Fruit fly (Drosophila melanogaster): ENCODE results near the gene CG43394.

Gene CG43394

dm6 chr2L:8130729-8131128 lies 14.8 kb upstream of the CG43394 start:
- TF ChIP-seq CG4318 (GFP tag; optimal IDR thresholded peaks at IDR 0.05) (no peak), Blimp-1 (GFP tag; optimal IDR thresholded peaks at IDR 0.05) (no peak), CG3032 (tag; optimal IDR thresholded peaks at IDR 0.05) (no peak), CG11902 (GFP tag; optimal IDR thresholded peaks at IDR 0.05) (no peak), Eip93F (GFP tag; optimal IDR thresholded peaks at IDR 0.05) (no peak), CG6163 (GFP tag; IDR thresholded peaks at IDR 0.05) (no peak), CG15336 (GFP tag; IDR thresholded peaks at IDR 0.05) (no peak), CG7368 (GFP tag; optimal IDR thresholded peaks at IDR 0.05) (no peak), OdsH (GFP tag; optimal IDR thresholded peaks at IDR 0.05) (no peak), fkh (GFP tag; optimal IDR thresholded peaks at IDR 0.05) (no peak), CG8319 (GFP tag; optimal IDR thresholded peaks at IDR 0.05) (no peak), CG6854 (GFP tag; optimal IDR thresholded peaks at IDR 0.05) (no peak), pdm3 (GFP tag; optimal IDR thresholded peaks at IDR 0.05) (no peak), CG6276 (GFP tag; optimal IDR thresholded peaks at IDR 0.05) (no peak), fd85E (GFP tag; optimal IDR thresholded peaks at IDR 0.05) (no peak), Hr39 (GFP tag; optimal IDR thresholded peaks at IDR 0.05) (no peak), ss (GFP tag; optimal IDR thresholded peaks at IDR 0.05) (no peak), Gug (GFP tag; IDR thresholded peaks at IDR 0.05) (no peak), CG11762 (GFP tag; optimal IDR thresholded peaks at IDR 0.05; ENCODE audit: insufficient read depth) (no peak)

dm6 chr2L:8133772-8134386 lies 11.7 kb upstream of the CG43394 start:
- TF ChIP-seq CG4318 (GFP tag; optimal IDR thresholded peaks at IDR 0.05) (no peak), CG32006 (GFP tag; optimal IDR thresholded peaks at IDR 0.05) (no peak), svp (GFP tag) (no peak), CG8319 (GFP tag; optimal IDR thresholded peaks at IDR 0.05) (no peak), CG9139 (GFP tag; optimal IDR thresholded peaks at IDR 0.05) (no peak), CG16779 (tag; optimal IDR thresholded peaks at IDR 0.05) (no peak), CG11762 (GFP tag; optimal IDR thresholded peaks at IDR 0.05; ENCODE audit: insufficient read depth) (no peak), salr (GFP tag; optimal IDR thresholded peaks at IDR 0.05) (no peak), spab (GFP tag; optimal IDR thresholded peaks at IDR 0.05) (no peak), CG6792 (GFP tag; optimal IDR thresholded peaks at IDR 0.05) (no peak), Sox14 (GFP tag; optimal IDR thresholded peaks at IDR 0.05) (no peak), cyc (GFP tag; optimal IDR thresholded peaks at IDR 0.05) (no peak), Lpt (GFP tag; optimal IDR thresholded peaks at IDR 0.05) (no peak), Sox15 (GFP tag; optimal IDR thresholded peaks at IDR 0.05) (no peak), Ets21C (GFP tag; optimal IDR thresholded peaks at IDR 0.05) (no peak), fkh (GFP tag; optimal IDR thresholded peaks at IDR 0.05) (no peak)

dm6 chr2L:8142760-8143159 lies 2.8 kb upstream of the CG43394 start:
- TF ChIP-seq CG6854 (GFP tag; optimal IDR thresholded peaks at IDR 0.05) (peak; percentile 77), esn (GFP tag; optimal IDR thresholded peaks at IDR 0.05) (no peak), fd59A (GFP tag; optimal IDR thresholded peaks at IDR 0.05) (no peak), vri (GFP tag; optimal IDR thresholded peaks at IDR 0.05) (peak; percentile 12)

dm6 chr2L:8143947-8144346 lies 1.6 kb upstream of the CG43394 start, which contains the start of gene CG42762:
CG42762 (minus strand) TSS chr2L:8144047.
- TF ChIP-seq CG34406 (GFP tag; optimal IDR thresholded peaks at IDR 0.05): no peak
- TF ChIP-seq Ets21C (GFP tag; optimal IDR thresholded peaks at IDR 0.05): no peak
- TF ChIP-seq Hr38 (GFP tag; optimal IDR thresholded peaks at IDR 0.05): no peak
- TF ChIP-seq fd59A (GFP tag; optimal IDR thresholded peaks at IDR 0.05): no peak
- no peak for TF ChIP-seq fd85E (GFP tag; optimal IDR thresholded peaks at IDR 0.05)
- no peak for TF ChIP-seq CG10631 (GFP tag; optimal IDR thresholded peaks at IDR 0.05)
- TF ChIP-seq topi (GFP tag; optimal IDR thresholded peaks at IDR 0.05): no peak
- no peak for TF ChIP-seq Hr39 (GFP tag; optimal IDR thresholded peaks at IDR 0.05)
- no peak for TF ChIP-seq Gug (GFP tag; IDR thresholded peaks at IDR 0.05)
- TF ChIP-seq Sox102F (GFP tag; optimal IDR thresholded peaks at IDR 0.05): no peak
- TF ChIP-seq CG6163 (GFP tag; IDR thresholded peaks at IDR 0.05): no peak
- TF ChIP-seq Eip93F (GFP tag; optimal IDR thresholded peaks at IDR 0.05): no peak

Data from whole organism, prepupa.